Worm (Caenorhabditis elegans) whole organism, late embryonic: ENCODE measurements around the gene Y105C5B.1.

Experiments used
- C08G9.2 ChIP-seq: sonication (generic microtip); optimal IDR thresholded peaks from 2 replicates; lab custom pipeline; 2016; ENCODE audit warnings: mild to moderate bottlenecking, missing genetic modification characterization, moderate library complexity, missing compliant biosample characterization
- C38D4.7 ChIP-seq: fragments of 200-800 bp; sonication (Bioruptor generic); optimal IDR thresholded peaks from 2 replicates; lab custom pipeline; 2018; ENCODE audit warnings: mild to moderate bottlenecking, missing genetic modification characterization, moderate library complexity, missing compliant biosample characterization
- F13H6.1 ChIP-seq: sonication (generic microtip); optimal IDR thresholded peaks from 2 replicates; lab custom pipeline; 2016; ENCODE audit warnings: missing genetic modification characterization, missing compliant biosample characterization
- K02D7.2 ChIP-seq: sonication (generic microtip); optimal IDR thresholded peaks from 2 replicates; lab custom pipeline; 2017; ENCODE audit warnings: mild to moderate bottlenecking, missing genetic modification characterization, missing compliant biosample characterization
- K09A11.1 ChIP-seq: sonication (generic microtip); optimal IDR thresholded peaks from 2 replicates; lab custom pipeline; 2017; ENCODE audit warnings: antibody characterized with exemption, mild to moderate bottlenecking, missing genetic modification characterization, missing compliant biosample characterization; ENCODE audit not compliant: insufficient read depth
- T23F11.4 ChIP-seq: fragments of 200-800 bp; sonication (Bioruptor generic); optimal IDR thresholded peaks from 2 replicates; lab custom pipeline; 2018; ENCODE audit warnings: mild to moderate bottlenecking, missing genetic modification characterization, missing compliant biosample characterization
- ceh-14 ChIP-seq: sonication (generic microtip); optimal IDR thresholded peaks from 2 replicates; lab custom pipeline; 2016; ENCODE audit warnings: missing genotype, missing genetic modification characterization, missing compliant biosample characterization
- ceh-19 ChIP-seq: fragments of 200-800 bp; sonication (Bioruptor generic); optimal IDR thresholded peaks from 2 replicates; lab custom pipeline; 2018; ENCODE audit warnings: mild to moderate bottlenecking, missing genetic modification characterization, missing compliant biosample characterization
- ceh-22 ChIP-seq: sonication (generic microtip); optimal IDR thresholded peaks from 2 replicates; lab custom pipeline; 2017; ENCODE audit warnings: missing biosample characterization, missing genetic modification characterization
- ceh-45 ChIP-seq: fragments of 200-800 bp; sonication (Bioruptor generic); IDR thresholded peaks from 2 replicates; pipeline ENCODE4 v1.3.6; 2022; ENCODE audit warnings: missing genetic modification reagents, missing genetic modification characterization, missing compliant biosample characterization
- ceh-48 ChIP-seq: sonication (generic microtip); optimal IDR thresholded peaks from 2 replicates; lab custom pipeline; 2016; ENCODE audit warnings: missing genetic modification characterization, inconsistent platforms, missing compliant biosample characterization
- che-1 ChIP-seq: sonication (generic microtip); optimal IDR thresholded peaks from 2 replicates; lab custom pipeline; 2016; ENCODE audit warnings: mild to moderate bottlenecking, missing genetic modification characterization, missing compliant biosample characterization
- dve-1 ChIP-seq: sonication (generic microtip); optimal IDR thresholded peaks from 2 replicates; lab custom pipeline; 2017; ENCODE audit warnings: antibody characterized with exemption, mild to moderate bottlenecking, missing genetic modification characterization, missing compliant biosample characterization
- ets-4 ChIP-seq: sonication (generic microtip); optimal IDR thresholded peaks from 2 replicates; lab custom pipeline; 2016; ENCODE audit warnings: missing genetic modification characterization, missing compliant biosample characterization
- fax-1 ChIP-seq: sonication (generic microtip); optimal IDR thresholded peaks from 2 replicates; lab custom pipeline; 2016; ENCODE audit warnings: missing genotype, missing genetic modification characterization, missing compliant biosample characterization
- fkh-10 ChIP-seq: fragments of 150-350 bp; optimal IDR thresholded peaks from 2 replicates; lab custom pipeline; 2014; ENCODE audit warnings: missing biosample characterization, missing genetic modification reagents, missing genetic modification characterization
- hlh-6 ChIP-seq: sonication (generic microtip); optimal IDR thresholded peaks from 2 replicates; lab custom pipeline; 2016; ENCODE audit warnings: missing genotype, missing genetic modification characterization, missing compliant biosample characterization
- hlh-8 ChIP-seq: sonication (generic microtip); optimal IDR thresholded peaks from 2 replicates; lab custom pipeline; 2016; ENCODE audit warnings: missing genotype, missing genetic modification characterization, missing compliant biosample characterization
- lim-6 ChIP-seq: sonication (generic microtip); optimal IDR thresholded peaks from 2 replicates; lab custom pipeline; 2016; ENCODE audit warnings: missing genetic modification characterization, missing compliant biosample characterization
- lin-11 ChIP-seq: fragments of 200-800 bp; sonication (Bioruptor generic); optimal IDR thresholded peaks from 2 replicates; lab custom pipeline; 2018; ENCODE audit warnings: mild to moderate bottlenecking, missing genetic modification characterization, missing compliant biosample characterization
- nfya-1 ChIP-seq: sonication (generic microtip); optimal IDR thresholded peaks from 2 replicates; lab custom pipeline; 2017; ENCODE audit warnings: missing genetic modification characterization, mild to moderate bottlenecking, missing compliant biosample characterization, antibody characterized with exemption, moderate library complexity
- nhr-232 ChIP-seq: sonication (generic microtip); optimal IDR thresholded peaks from 2 replicates; lab custom pipeline; 2016; ENCODE audit warnings: missing genetic modification characterization, missing compliant biosample characterization
- npax-4 ChIP-seq: sonication (generic microtip); optimal IDR thresholded peaks from 2 replicates; lab custom pipeline; 2016; ENCODE audit warnings: missing genetic modification characterization, missing compliant biosample characterization
- pax-1 ChIP-seq: fragments of 150-350 bp; optimal IDR thresholded peaks from 2 replicates; lab custom pipeline; 2014; ENCODE audit warnings: missing biosample characterization, missing genetic modification characterization
- ref-2 ChIP-seq: sonication (generic microtip); optimal IDR thresholded peaks from 2 replicates; lab custom pipeline; 2016; ENCODE audit warnings: missing genetic modification characterization, missing compliant biosample characterization
- sox-4 ChIP-seq: sonication (generic microtip); optimal IDR thresholded peaks from 2 replicates; lab custom pipeline; 2017; ENCODE audit warnings: mild to moderate bottlenecking, missing genetic modification characterization, inconsistent platforms, missing compliant biosample characterization
- tbx-7 ChIP-seq: sonication (generic microtip); optimal IDR thresholded peaks from 2 replicates; lab custom pipeline; 2016; ENCODE audit warnings: missing genotype, missing genetic modification characterization, missing compliant biosample characterization
- ttx-3 ChIP-seq: sonication (generic microtip); optimal IDR thresholded peaks from 2 replicates; lab custom pipeline; 2016; ENCODE audit warnings: missing genetic modification reagents, missing genetic modification characterization, missing compliant biosample characterization
- unc-3 ChIP-seq, 2 experiments: fragments of 200-800 bp in 1 of 2; sonication (Bioruptor generic) in 1 of 2; sonication (generic microtip) in 1 of 2; conservative IDR thresholded peaks in 1 of 2; optimal IDR thresholded peaks in 1 of 2; 2 replicates each; pipeline versions ENCODE4 v1.3.6 to Lab custom; 2016 to 2022; ENCODE audit warnings: missing compliant biosample characterization in 2 of 2, missing genetic modification characterization in 2 of 2, missing genetic modification reagents in 1 of 2
- unc-42 ChIP-seq: sonication (generic microtip); optimal IDR thresholded peaks from 2 replicates; lab custom pipeline; 2016; ENCODE audit warnings: missing genotype, missing genetic modification characterization, missing compliant biosample characterization
- unc-86 ChIP-seq: sonication (generic microtip); optimal IDR thresholded peaks from 2 replicates; lab custom pipeline; 2016; ENCODE audit warnings: missing genetic modification characterization, missing compliant biosample characterization

Gene Y105C5B.1

ce11 chrIV:15849656-15850055 is 20.8 kb upstream of the Y105C5B.1 start, which contains the start of gene Y105C5A.24:
TSS of gene Y105C5A.24 (plus strand) at chrIV:15849875.
- TF ChIP-seq T23F11.4 (GFP tag; lab: Kevin White, UChicago) (no peak), npax-4 (tag; lab: Kevin White, UChicago) (no peak), ets-4 (tag; lab: Kevin White, UChicago) (no peak), lin-11 (no peak), ceh-48 (tag; lab: Kevin White, UChicago) (no peak), tbx-7 (tag; lab: Kevin White, UChicago) (no peak), dve-1 (tag; lab: Kevin White, UChicago) (no peak), ref-2 (tag; lab: Kevin White, UChicago) (no peak), che-1 (tag; lab: Kevin White, UChicago) (no peak), hlh-8 (tag; lab: Kevin White, UChicago) (no peak), lim-6 (tag; lab: Kevin White, UChicago) (no peak), fkh-10 (GFP tag; lab: Kevin White, UChicago) (no peak), pax-1 (tag; lab: Kevin White, UChicago) (no peak), C08G9.2 (no peak), ceh-19 (GFP tag; lab: Kevin White, UChicago) (no peak), unc-3 (GFP tag; conservative IDR thresholded peaks at IDR 0.05; lab: Robert Waterston, UW) (no peak), unc-3 (tag; optimal IDR thresholded peaks at IDR 0.05; lab: Kevin White, UChicago) (no peak), fax-1 (no peak), K02D7.2 (tag; lab: Kevin White, UChicago) (no peak)

DNA sequence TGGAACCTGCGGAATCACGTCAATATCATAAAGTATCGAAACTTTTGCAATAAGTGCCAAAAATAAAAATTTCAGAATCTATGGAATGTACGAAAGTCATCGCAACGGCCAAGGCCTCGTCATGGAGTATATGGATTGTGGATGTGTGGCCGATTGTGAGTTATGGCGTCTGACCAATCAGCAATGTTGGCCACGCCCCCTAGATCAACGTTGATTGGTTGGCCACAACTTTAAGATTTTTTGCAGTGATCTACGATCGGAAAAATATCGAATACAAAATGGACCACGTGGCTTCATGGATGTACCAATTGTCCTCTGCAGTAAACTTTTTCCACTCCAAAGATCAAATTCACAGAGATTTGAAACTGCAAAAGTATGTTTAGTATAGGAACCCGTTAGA is 19.8 kb upstream of the Y105C5B.1 start:
- TF ChIP-seq nfya-1 (tag; lab: Kevin White, UChicago) (peak; percentile 61), unc-3 (GFP tag; conservative IDR thresholded peaks at IDR 0.05; lab: Robert Waterston, UW) (no peak), unc-3 (tag; optimal IDR thresholded peaks at IDR 0.05; lab: Kevin White, UChicago) (no peak)

DNA sequence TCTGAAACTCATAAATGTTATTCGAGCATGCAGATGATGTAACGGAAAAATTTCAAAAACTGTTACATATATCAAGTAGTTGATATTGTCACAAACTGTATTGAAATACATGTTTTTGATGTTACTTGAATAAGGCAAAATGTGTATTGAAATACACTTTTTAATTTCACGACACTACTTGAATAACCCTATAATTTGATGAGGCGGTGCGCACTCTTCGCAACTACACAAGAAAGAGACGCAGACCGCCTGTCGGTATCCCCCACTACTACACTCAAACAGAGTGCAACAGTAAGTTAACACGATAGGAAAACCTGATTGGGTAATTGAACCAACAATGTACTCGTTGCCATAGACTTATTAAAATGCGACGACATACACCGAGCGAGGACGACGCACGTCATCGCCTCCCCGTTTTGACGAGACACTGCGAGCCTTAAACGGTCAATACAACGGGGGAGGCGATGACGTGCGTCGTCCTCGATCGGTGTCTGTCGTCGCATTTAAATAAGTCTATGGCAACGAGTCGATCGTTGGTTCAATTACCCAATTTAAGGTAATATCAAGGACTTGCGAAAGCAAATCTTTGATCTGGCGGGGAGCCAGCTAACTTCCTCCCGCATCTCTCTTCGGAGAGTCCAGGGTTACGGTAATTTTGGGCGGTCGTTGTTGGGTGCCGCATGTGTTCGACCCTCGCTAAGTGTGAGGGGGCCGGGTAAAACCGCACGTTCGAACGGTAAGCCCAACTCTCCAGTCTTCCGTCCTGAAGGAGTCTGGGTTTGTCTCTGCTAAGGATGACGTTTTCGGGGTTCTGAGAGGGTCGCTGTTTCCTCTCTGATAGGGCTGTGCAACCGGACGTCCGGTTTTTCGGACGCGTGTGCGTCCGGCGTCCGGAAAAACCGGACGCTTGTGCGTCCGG is 17.3 kb upstream of the Y105C5B.1 start:
- no peak for TF ChIP-seq ets-4 (tag; lab: Kevin White, UChicago)
- no peak for TF ChIP-seq ceh-45 (GFP tag; lab: Robert Waterston, UW)
- no peak for TF ChIP-seq ceh-22
- no peak for TF ChIP-seq sox-4 (tag; lab: Kevin White, UChicago)
- no peak for TF ChIP-seq unc-42 (tag; lab: Kevin White, UChicago)
- no peak for TF ChIP-seq ttx-3 (tag; lab: Kevin White, UChicago)
- no peak for TF ChIP-seq ceh-14
- no peak for TF ChIP-seq C08G9.2
- no peak for TF ChIP-seq che-1 (tag; lab: Kevin White, UChicago)
- TF ChIP-seq hlh-6 (tag; lab: Kevin White, UChicago) = no peak
- no peak for TF ChIP-seq nhr-232
- no peak for TF ChIP-seq npax-4 (tag; lab: Kevin White, UChicago)
- TF ChIP-seq nfya-1 (tag; lab: Kevin White, UChicago) = no peak
- TF ChIP-seq unc-86 = no peak

DNA sequence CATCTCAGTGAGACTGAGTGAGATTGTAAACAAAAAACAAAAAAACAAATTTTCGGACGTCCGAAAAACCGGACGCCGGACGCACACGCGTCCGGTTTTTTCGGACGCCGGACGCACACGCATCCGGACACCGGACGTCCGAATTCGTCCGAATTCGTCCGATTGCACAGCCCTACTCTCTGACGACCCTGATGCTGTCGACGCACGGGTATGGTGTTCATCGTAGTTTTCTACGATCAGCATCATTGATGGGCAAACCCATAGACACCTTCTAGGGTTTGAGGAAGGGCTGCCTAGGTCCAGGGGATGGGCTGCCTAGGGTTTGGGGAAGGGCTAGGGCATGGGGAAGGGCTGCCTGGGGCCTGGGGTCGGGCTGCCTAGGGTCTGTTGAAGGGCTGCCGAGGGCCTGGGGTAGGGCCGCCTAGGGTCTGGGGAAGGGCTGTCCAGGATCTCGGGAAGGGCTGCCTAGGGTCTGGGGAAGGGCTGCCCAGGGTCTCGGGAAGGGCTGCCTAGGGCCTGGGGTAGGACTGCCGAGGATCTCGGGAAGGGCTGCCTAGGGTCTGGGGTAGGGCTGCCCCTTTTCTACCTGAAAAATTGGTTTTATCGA is 16.5 kb upstream of the Y105C5B.1 start:
- TF ChIP-seq ceh-48 (tag; lab: Kevin White, UChicago) (no peak), C38D4.7 (GFP tag; lab: Kevin White, UChicago) (no peak), fkh-10 (GFP tag; lab: Kevin White, UChicago) (no peak), F13H6.1 (tag; lab: Kevin White, UChicago) (no peak), K09A11.1 (tag; lab: Kevin White, UChicago) (no peak), npax-4 (tag; lab: Kevin White, UChicago) (no peak)
